Worm (Caenorhabditis elegans): Measurements from ENCODE around the gene T05H4.3.

DNA sequence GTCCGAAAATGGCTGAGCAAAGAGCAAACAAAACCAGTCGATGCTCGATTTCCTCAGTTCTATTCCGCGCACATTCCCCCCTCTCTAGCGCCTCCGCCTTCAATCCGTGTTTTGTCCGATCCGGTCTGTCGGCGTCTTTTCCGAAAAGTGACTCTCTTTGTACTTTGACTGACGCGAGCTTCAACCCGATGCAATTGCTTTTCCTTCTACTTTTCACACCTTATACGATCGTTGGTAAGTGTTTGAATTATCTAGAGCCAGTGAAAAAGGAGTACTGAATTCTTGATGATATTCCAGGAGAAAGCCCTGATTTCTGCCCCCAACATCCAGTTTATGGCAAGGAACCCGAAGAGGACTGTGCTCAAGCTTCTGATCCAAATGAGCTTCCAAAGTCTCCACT lies 27.2 kb upstream of the T05H4.3 start, which contains the start of gene cht-6:
- TF ChIP-seq cog-1 (tag; optimal IDR thresholded peaks at IDR 0.05) (no peak), klf-2 (GFP tag; conservative IDR thresholded peaks at IDR 0.05) (no peak), ztf-29 (GFP tag; IDR thresholded peaks at IDR 0.05) (no peak), flt-1 (GFP tag; IDR thresholded peaks at IDR 0.05) (no peak), med-1 (GFP tag; optimal IDR thresholded peaks at IDR 0.05; ENCODE audit: insufficient read depth) (no peak), ref-1 (GFP tag; conservative IDR thresholded peaks at IDR 0.05) (no peak), ztf-23 (GFP tag; IDR thresholded peaks at IDR 0.05) (no peak), T22C8.4 (GFP tag; IDR thresholded peaks at IDR 0.05) (no peak), tab-1 (GFP tag; IDR thresholded peaks at IDR 0.05) (no peak)
